Worm (Caenorhabditis elegans): ENCODE measurements around the gene F47B8.5.

Gene F47B8.5

ce11 chrV:14331477-14331876, 3.8 kb upstream of the F47B8.5 start, which contains the start of gene F47B8.8:
Gene F47B8.8, plus strand, starts transcription at chrV:14331733.
- no peak for TF ChIP-seq nhr-11 (tag; optimal IDR thresholded peaks at IDR 0.05)
- no peak for TF ChIP-seq nhr-232 (tag; optimal IDR thresholded peaks at IDR 0.05)
- no peak for TF ChIP-seq pqm-1 (tag; optimal IDR thresholded peaks at IDR 0.05)
- TF ChIP-seq hlh-30 (tag; optimal IDR thresholded peaks at IDR 0.05; ENCODE audit: insufficient read depth): no peak
- TF ChIP-seq hlh-6 (tag; optimal IDR thresholded peaks at IDR 0.05): no peak
- TF ChIP-seq sox-4 (tag; optimal IDR thresholded peaks at IDR 0.05): no peak

DNA sequence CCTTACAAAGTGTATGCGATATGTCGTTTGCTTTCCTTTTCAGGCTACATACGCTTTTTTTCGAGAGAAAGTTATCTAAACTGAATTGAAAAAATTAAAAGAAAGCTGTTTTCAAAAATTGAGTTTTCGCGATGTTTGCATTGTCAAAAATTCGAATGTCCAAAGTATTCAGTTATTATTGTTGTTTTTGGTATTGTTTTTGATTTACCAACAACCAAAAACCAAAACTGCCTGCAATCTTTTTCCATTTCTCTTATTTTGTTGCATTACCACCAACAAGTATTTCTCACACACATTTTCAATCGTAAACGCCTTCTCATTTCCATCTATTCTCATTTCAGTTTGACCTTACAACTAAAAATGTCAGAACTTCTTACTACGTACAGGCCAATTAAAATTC, 1.1 kb upstream of the F47B8.5 start, which contains the start of gene pepm-1:
Gene pepm-1, plus strand, starts transcription at position 301 of the 400 bp plus-strand sequence.
- TF ChIP-seq Y22D7AL.16 (tag; optimal IDR thresholded peaks at IDR 0.05) (no peak), ceh-31 (tag; optimal IDR thresholded peaks at IDR 0.05) (no peak), tbx-7 (tag; optimal IDR thresholded peaks at IDR 0.05) (no peak)

DNA sequence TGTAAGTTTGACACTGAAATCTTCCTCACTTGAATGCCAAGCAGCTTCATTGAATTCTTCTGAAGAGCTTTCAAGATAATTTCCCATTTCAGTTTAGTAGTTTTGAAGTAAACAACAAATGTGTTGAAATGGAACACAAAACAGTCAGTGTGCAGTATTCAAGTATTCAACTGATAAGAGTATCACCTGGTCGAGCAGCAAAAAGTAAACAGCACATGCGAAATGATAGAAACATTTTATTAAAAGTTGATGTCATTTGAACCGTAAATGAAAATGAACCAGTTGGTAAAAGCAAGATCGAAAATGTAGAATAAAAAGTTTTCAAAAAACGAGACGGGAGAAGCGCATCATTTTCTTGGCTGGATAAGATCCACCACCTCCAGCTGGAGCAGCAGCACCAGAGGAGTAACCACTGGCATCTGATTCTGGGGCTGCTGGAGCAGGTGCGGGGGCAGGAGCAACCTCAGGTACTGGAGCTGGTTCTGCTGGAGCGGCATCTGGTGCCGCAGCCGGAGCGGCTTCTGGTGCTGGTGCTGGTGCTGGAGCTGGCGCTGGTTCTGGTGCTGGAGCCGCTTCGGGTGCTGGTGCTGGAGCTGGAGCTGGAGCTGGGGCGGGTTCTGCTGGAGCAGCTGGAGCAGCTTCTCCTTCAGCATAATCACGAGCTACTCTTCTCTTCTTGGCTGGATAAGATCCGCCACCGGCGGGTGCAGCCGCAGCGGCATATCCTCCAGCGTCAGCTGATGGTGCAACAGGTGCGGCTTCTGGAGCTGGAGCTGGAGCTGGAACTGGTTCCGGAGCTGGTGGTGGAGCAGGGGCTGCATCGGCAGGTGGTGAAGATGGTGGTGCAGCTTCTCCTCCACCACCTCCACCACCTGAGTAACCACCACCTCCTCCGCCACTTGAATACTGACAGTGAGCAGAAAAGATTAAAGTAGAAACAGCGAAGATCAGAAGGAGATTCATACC, 2.9 kb downstream of the F47B8.5 start, which contains the start of the genes F47B8.4 and F47B8.18:
Gene F47B8.4, minus strand, starts transcription at position 172 of the 966 bp plus-strand sequence.
Gene F47B8.18, minus strand, starts transcription at position 963 of the 966 bp plus-strand sequence.
- TF ChIP-seq pag-3 (tag; optimal IDR thresholded peaks at IDR 0.05; ENCODE audit: borderline replicate concordance) (peak; percentile 4), fax-1 (tag; optimal IDR thresholded peaks at IDR 0.05) (no peak), eyg-1 (tag; optimal IDR thresholded peaks at IDR 0.05) (no peak), elt-4 (tag; optimal IDR thresholded peaks at IDR 0.05) (peak; percentile 42), ahr-1 (tag; optimal IDR thresholded peaks at IDR 0.05) (no peak)

ce11 chrV:14322743-14323142, 4.9 kb downstream of the F47B8.5 start, which contains the start of gene F47B8.3:
Gene F47B8.3, minus strand, starts transcription at chrV:14323003.
- TF ChIP-seq ceh-30 (tag; optimal IDR thresholded peaks at IDR 0.05) (no peak), nfya-1 (tag; optimal IDR thresholded peaks at IDR 0.05) (peak; percentile 13)

DNA sequence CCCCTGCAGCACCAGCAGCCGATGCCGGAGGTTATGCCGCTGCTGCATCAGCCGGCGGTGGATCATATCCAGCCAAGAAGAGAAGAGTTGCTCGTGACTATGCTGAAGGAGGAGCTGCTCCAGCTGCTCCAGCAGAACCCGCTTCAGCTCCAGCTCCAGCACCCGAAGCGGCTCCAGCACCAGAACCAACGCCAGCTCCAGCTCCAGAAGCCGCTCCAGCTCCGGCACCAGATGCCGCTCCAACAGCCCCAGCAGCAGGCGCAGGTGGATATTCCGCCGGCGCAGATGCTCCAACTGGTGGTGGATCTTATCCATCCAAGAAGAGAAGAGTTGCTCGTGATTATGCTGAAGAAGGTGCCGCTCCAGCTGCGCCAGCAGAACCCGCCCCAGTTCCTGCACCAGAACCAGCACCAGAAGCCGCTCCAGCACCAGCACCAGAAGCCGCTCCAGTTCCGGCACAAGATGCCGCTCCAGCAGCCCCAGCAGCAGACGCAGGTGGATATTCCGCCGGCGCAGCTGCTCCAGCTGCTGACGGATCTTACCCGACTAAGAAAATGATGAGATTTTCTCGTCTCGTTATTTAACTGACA, 6.9 kb downstream of the F47B8.5 start:
- TF ChIP-seq ceh-9 (tag; optimal IDR thresholded peaks at IDR 0.05): peak; percentile 28
- peak; percentile 78 for TF ChIP-seq elt-4 (tag; optimal IDR thresholded peaks at IDR 0.05)
- no peak for TF ChIP-seq F13H6.1 (tag; optimal IDR thresholded peaks at IDR 0.05)
- no peak for TF ChIP-seq ets-4 (tag; optimal IDR thresholded peaks at IDR 0.05)
- TF ChIP-seq ceh-18 (tag; optimal IDR thresholded peaks at IDR 0.05): no peak
- no peak for TF ChIP-seq ttx-3 (tag; optimal IDR thresholded peaks at IDR 0.05)
- no peak for TF ChIP-seq sox-2 (GFP tag; IDR thresholded peaks at IDR 0.05)
- no peak for TF ChIP-seq nhr-232 (tag; optimal IDR thresholded peaks at IDR 0.05)

ce11 chrV:14320246-14320645, 7.4 kb downstream of the F47B8.5 start, which contains the start of gene F47B8.14:
Gene F47B8.14, plus strand, starts transcription at chrV:14320546.
- TF ChIP-seq ceh-6 (GFP tag; optimal IDR thresholded peaks at IDR 0.05) (no peak), sox-2 (GFP tag; IDR thresholded peaks at IDR 0.05) (no peak), ceh-31 (tag; optimal IDR thresholded peaks at IDR 0.05) (no peak), ets-4 (tag; optimal IDR thresholded peaks at IDR 0.05) (no peak), ttx-3 (tag; optimal IDR thresholded peaks at IDR 0.05) (no peak), ceh-48 (tag; optimal IDR thresholded peaks at IDR 0.05) (no peak), sdc-2 (tag; optimal IDR thresholded peaks at IDR 0.05) (no peak), pha-2 (tag; optimal IDR thresholded peaks at IDR 0.05) (no peak), ceh-19 (GFP tag; optimal IDR thresholded peaks at IDR 0.05) (no peak), ceh-22 (tag; optimal IDR thresholded peaks at IDR 0.05) (no peak), npax-4 (tag; optimal IDR thresholded peaks at IDR 0.05) (no peak), elt-4 (tag; optimal IDR thresholded peaks at IDR 0.05) (no peak), odd-2 (tag; optimal IDR thresholded peaks at IDR 0.05) (no peak), elt-2 (tag; optimal IDR thresholded peaks at IDR 0.05) (no peak), ceh-18 (tag; optimal IDR thresholded peaks at IDR 0.05) (no peak)
